Fruit fly (Drosophila melanogaster) whole organism, wandering third instar larva: ENCODE data around the gene CG7728.
A peak's percentile ranks its signal among the peaks of the same experiment; 100 is the strongest.

Experiments used
- Abd-B ChIP-seq: fragments of >200 bp; optimal IDR thresholded peaks from 2 replicates; lab custom pipeline; 2017; ENCODE audit warnings: missing biosample characterization, missing genetic modification characterization
- CrebA ChIP-seq: fragments of 200-800 bp; sonication (Bioruptor generic); optimal IDR thresholded peaks from 2 replicates; lab custom pipeline; 2016; ENCODE audit warnings: missing biosample characterization, mild to moderate bottlenecking, missing genetic modification characterization, borderline replicate concordance
- Dfd ChIP-seq: fragments of >200 bp; optimal IDR thresholded peaks from 2 replicates; lab custom pipeline; 2017; ENCODE audit warnings: missing biosample characterization, missing genetic modification characterization
- Dif ChIP-seq: fragments of 200-275, 200-300 bp; sonication (Bioruptor generic); optimal IDR thresholded peaks from 2 replicates; lab custom pipeline; 2018; ENCODE audit warnings: missing biosample characterization, missing genetic modification characterization; ENCODE audit not compliant: partially characterized antibody
- GATAd ChIP-seq: sonication (Bioruptor generic); optimal IDR thresholded peaks from 2 replicates; lab custom pipeline; 2016; ENCODE audit warnings: missing biosample characterization, missing genetic modification characterization
- HLH106 ChIP-seq: fragments of 200-800 bp; optimal IDR thresholded peaks from 3 replicates; lab custom pipeline; 2019; ENCODE audit warnings: missing biosample characterization, mild to moderate bottlenecking, missing genetic modification characterization, moderate library complexity
- Hr78 ChIP-seq: fragments of >200 bp; optimal IDR thresholded peaks from 2 replicates; lab custom pipeline; 2017; ENCODE audit warnings: missing biosample characterization, missing genetic modification characterization
- Myc ChIP-seq: fragments of >200 bp; optimal IDR thresholded peaks from 2 replicates; lab custom pipeline; 2017
- N ChIP-seq: fragments of >200 bp; optimal IDR thresholded peaks from 2 replicates; lab custom pipeline; 2018; ENCODE audit warnings: missing biosample characterization, missing external identifiers, missing genetic modification characterization
- OdsH ChIP-seq: fragments of 200-800 bp; sonication (Bioruptor generic); optimal IDR thresholded peaks from 2 replicates; lab custom pipeline; 2016; ENCODE audit warnings: missing biosample characterization, mild to moderate bottlenecking, missing genetic modification characterization
- Rel ChIP-seq, 2 experiments: fragments of 200-800 bp; sonication (Bioruptor generic) in 1 of 2; optimal IDR thresholded peaks; 2 replicates in 1 of 2; 3 replicates in 1 of 2; lab custom pipeline; 2016 to 2019; ENCODE audit warnings: mild to moderate bottlenecking in 2 of 2, missing biosample characterization in 2 of 2, missing genetic modification characterization in 2 of 2, moderate library complexity in 1 of 2
- Sp1 ChIP-seq: fragments of 200-800 bp; sonication (Bioruptor generic); optimal IDR thresholded peaks from 3 replicates; lab custom pipeline; 2019; ENCODE audit warnings: missing biosample characterization, mild to moderate bottlenecking, missing genetic modification characterization, moderate library complexity
- br ChIP-seq: fragments of 200-800 bp; sonication (Bioruptor generic); optimal IDR thresholded peaks from 2 replicates; lab custom pipeline; 2016; ENCODE audit warnings: missing biosample characterization, missing genetic modification characterization
- brk ChIP-seq: fragments of 200-800 bp; sonication (Bioruptor generic); optimal IDR thresholded peaks from 2 replicates; lab custom pipeline; 2016; ENCODE audit warnings: missing biosample characterization, mild to moderate bottlenecking, missing genetic modification characterization
- dl ChIP-seq, 2 experiments: fragments of 175-275, 200-275 bp in 1 of 2; fragments of 200-275 bp in 1 of 2; sonication (Bioruptor generic); optimal IDR thresholded peaks; lab custom pipeline; 2018; ENCODE audit warnings: mild to moderate bottlenecking in 2 of 2, missing biosample characterization in 2 of 2, missing genetic modification characterization in 2 of 2, moderate library complexity in 2 of 2; ENCODE audit not compliant: partially characterized antibody in 2 of 2, insufficient read depth in 1 of 2
- dmrt93B ChIP-seq: fragments of 200-800 bp; sonication (Bioruptor generic); optimal IDR thresholded peaks from 2 replicates; lab custom pipeline; 2018; ENCODE audit warnings: missing biosample characterization, mild to moderate bottlenecking, missing genetic modification characterization
- dsf ChIP-seq: sonication (Bioruptor generic); optimal IDR thresholded peaks from 2 replicates; lab custom pipeline; 2016; ENCODE audit warnings: missing biosample characterization, missing genetic modification characterization, borderline replicate concordance
- ey ChIP-seq: fragments of 200-800 bp; sonication (Bioruptor generic); optimal IDR thresholded peaks from 2 replicates; lab custom pipeline; 2016; ENCODE audit warnings: missing biosample characterization, missing genetic modification characterization
- foxo ChIP-seq, 2 experiments: fragments of 200-800 bp; sonication (Bioruptor generic); optimal IDR thresholded peaks; 2 replicates in 1 of 2; 3 replicates in 1 of 2; lab custom pipeline; 2016 to 2017; ENCODE audit warnings: missing biosample characterization in 2 of 2, missing genetic modification characterization in 2 of 2
- h ChIP-seq: fragments of 200-800 bp; sonication (Bioruptor generic); optimal IDR thresholded peaks from 3 replicates; lab custom pipeline; 2016; ENCODE audit warnings: missing biosample characterization, mild to moderate bottlenecking, missing genetic modification characterization
- jim ChIP-seq: fragments of 175-275, 200-325 bp; sonication (Bioruptor generic); optimal IDR thresholded peaks from 2 replicates; lab custom pipeline; 2016; ENCODE audit warnings: missing biosample characterization, mild to moderate bottlenecking, missing genetic modification characterization
- lola ChIP-seq: fragments of >200 bp; optimal IDR thresholded peaks from 2 replicates; lab custom pipeline; 2017; ENCODE audit warnings: missing biosample characterization, missing genetic modification characterization
- pan ChIP-seq: fragments of >200 bp; optimal IDR thresholded peaks from 2 replicates; lab custom pipeline; 2017
- psq ChIP-seq: fragments of 200-800 bp; sonication (Bioruptor generic); optimal IDR thresholded peaks from 3 replicates; lab custom pipeline; 2017; ENCODE audit warnings: missing biosample characterization, mild to moderate bottlenecking, missing genetic modification characterization, moderate library complexity
- rgr ChIP-seq: fragments of 200-800 bp; sonication (Bioruptor generic); optimal IDR thresholded peaks from 3 replicates; lab custom pipeline; 2016; ENCODE audit warnings: missing biosample characterization, mild to moderate bottlenecking, missing genetic modification characterization
- sage ChIP-seq: fragments of 200-800 bp; sonication (Bioruptor generic); optimal IDR thresholded peaks from 2 replicates; lab custom pipeline; 2016; ENCODE audit warnings: missing biosample characterization, mild to moderate bottlenecking, missing genetic modification characterization
- sv ChIP-seq: fragments of 200-800 bp; sonication (Bioruptor generic); optimal IDR thresholded peaks from 3 replicates; lab custom pipeline; 2016; ENCODE audit warnings: missing biosample characterization, missing genetic modification characterization
- tai ChIP-seq: sonication (Bioruptor generic); optimal IDR thresholded peaks from 2 replicates; lab custom pipeline; 2016; ENCODE audit warnings: missing biosample characterization, missing genetic modification characterization
- usp ChIP-seq: fragments of >200 bp; optimal IDR thresholded peaks from 2 replicates; lab custom pipeline; 2017; ENCODE audit warnings: missing biosample characterization, missing genetic modification characterization
- woc ChIP-seq: sonication (Bioruptor generic); optimal IDR thresholded peaks from 2 replicates; lab custom pipeline; 2016; ENCODE audit warnings: missing biosample characterization, mild to moderate bottlenecking, missing genetic modification characterization

The CG7728 gene

DNA sequence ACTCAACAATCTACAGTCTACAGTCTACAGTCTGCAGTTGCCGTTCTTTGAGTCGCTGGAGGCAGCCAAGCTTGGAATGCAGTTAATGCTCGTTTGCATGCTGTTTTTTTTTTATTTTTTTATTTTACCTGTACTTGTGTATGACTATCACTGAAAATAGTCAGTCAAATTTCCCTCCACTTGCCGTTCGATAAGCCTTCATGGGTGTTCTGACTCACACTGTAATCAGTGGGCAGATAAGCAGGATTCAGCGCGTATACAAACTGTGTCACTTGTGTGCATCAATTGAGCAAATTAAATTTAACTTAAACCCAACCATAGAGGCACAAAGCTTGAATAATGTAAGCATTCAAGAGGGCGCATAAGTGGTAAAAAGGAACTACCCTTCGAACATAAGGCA lies 39.0 kb upstream of the CG7728 start:
- no peak for TF ChIP-seq brk (GFP tag; lab: Kevin White, UChicago)
- no peak for TF ChIP-seq sv (GFP tag; lab: Kevin White, UChicago)
- TF ChIP-seq jim (GFP tag; lab: Kevin White, UChicago): no peak
- TF ChIP-seq Myc (lab: Kevin White, UChicago): no peak
- TF ChIP-seq Hr78 (GFP tag; lab: Kevin White, UChicago): no peak
- no peak for TF ChIP-seq woc (GFP tag; lab: Kevin White, UChicago)
- no peak for TF ChIP-seq rgr (GFP tag; lab: Kevin White, UChicago)
- no peak for TF ChIP-seq CrebA (GFP tag; lab: Kevin White, UChicago)
- TF ChIP-seq HLH106 (tag; lab: Kevin White, UChicago): no peak
- TF ChIP-seq Dif (GFP tag; lab: Kevin White, UChicago): no peak
- no peak for TF ChIP-seq GATAd (GFP tag; lab: Kevin White, UChicago)
- no peak for TF ChIP-seq dsf (GFP tag; lab: Kevin White, UChicago)
- no peak for TF ChIP-seq usp (GFP tag; lab: Kevin White, UChicago)
- no peak for TF ChIP-seq ey (GFP tag; lab: Kevin White, UChicago)
- TF ChIP-seq br (GFP tag; lab: Kevin White, UChicago): no peak
- no peak for TF ChIP-seq pan (lab: Kevin White, UChicago)
- no peak for TF ChIP-seq Dfd (GFP tag; lab: Kevin White, UChicago)

- TF ChIP-seq CrebA (GFP tag; lab: Kevin White, UChicago) (no peak), ey (GFP tag; lab: Kevin White, UChicago) (no peak), tai (GFP tag; lab: Kevin White, UChicago) (no peak), usp (GFP tag; lab: Kevin White, UChicago) (no peak), sage (GFP tag; lab: Kevin White, UChicago) (no peak), lola (GFP tag; lab: Kevin White, UChicago) (no peak), dmrt93B (no peak), dl (GFP tag; optimal IDR thresholded peaks at IDR 0.05; lab: Kevin White, UChicago; ENCODE audit: insufficient read depth in 1 of 2, partially characterized antibody in 2 of 2) (no peak), brk (GFP tag; lab: Kevin White, UChicago) (no peak), psq (GFP tag; lab: Kevin White, UChicago) (no peak), GATAd (GFP tag; lab: Kevin White, UChicago) (no peak), OdsH (GFP tag; lab: Kevin White, UChicago) (no peak)
These were observed 37.9 kb upstream of the CG7728 start for dm6 chr3L:16978406-16978805.

DNA sequence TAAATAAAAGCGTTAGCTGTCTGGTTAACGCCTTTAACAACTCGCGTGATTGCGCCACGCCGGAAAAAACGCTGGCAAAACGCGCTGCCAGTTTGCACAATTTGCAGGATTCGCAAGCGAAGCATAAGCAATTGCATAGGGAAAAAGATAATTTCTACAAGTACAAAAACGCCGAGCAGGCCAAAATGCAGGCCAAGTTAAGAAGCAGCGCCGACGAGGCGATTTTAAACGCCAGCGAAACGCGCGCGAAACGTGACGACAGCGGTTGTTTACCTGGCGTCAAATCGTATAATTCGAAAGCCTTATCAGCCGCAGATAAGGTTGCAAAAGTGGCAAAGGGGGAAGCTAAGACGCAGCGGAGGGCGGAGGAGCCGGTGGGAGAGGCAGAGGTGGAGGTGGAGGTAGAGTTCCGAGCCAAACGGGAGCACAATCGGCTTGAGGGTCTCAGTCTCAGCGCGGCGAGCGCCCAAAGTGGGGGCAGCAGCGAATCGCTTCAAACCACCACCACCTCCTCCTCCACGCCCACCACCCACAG lies 35.2 kb upstream of the CG7728 start:
- TF ChIP-seq Myc (lab: Kevin White, UChicago) (peak; percentile 81), Sp1 (peak; percentile 20), br (GFP tag; lab: Kevin White, UChicago) (peak; percentile 51), OdsH (GFP tag; lab: Kevin White, UChicago) (peak; percentile 3), rgr (GFP tag; lab: Kevin White, UChicago) (peak; percentile 12), foxo (GFP tag; optimal IDR thresholded peaks at IDR 0.05; lab: Kevin White, UChicago) (peak in 1 of 2 experiments; percentile 35), Rel (GFP tag; optimal IDR thresholded peaks at IDR 0.05; lab: Kevin White, UChicago) (no peak), Rel (tag; optimal IDR thresholded peaks at IDR 0.05; lab: Kevin White, UChicago) (peak; percentile 35), sv (GFP tag; lab: Kevin White, UChicago) (no peak), jim (GFP tag; lab: Kevin White, UChicago) (no peak), h (peak; percentile 73)
- TF ChIP-seq, all 38 proteins: peak for 8

- TF ChIP-seq Abd-B (GFP tag; lab: Kevin White, UChicago) (no peak), CrebA (GFP tag; lab: Kevin White, UChicago) (peak; percentile 66), Rel (GFP tag; optimal IDR thresholded peaks at IDR 0.05; lab: Kevin White, UChicago) (no peak), Rel (tag; optimal IDR thresholded peaks at IDR 0.05; lab: Kevin White, UChicago) (peak; percentile 71), N (GFP tag; lab: Kevin White, UChicago) (no peak), dmrt93B (no peak), h (peak; percentile 14), sage (GFP tag; lab: Kevin White, UChicago) (peak; percentile 20), psq (GFP tag; lab: Kevin White, UChicago) (no peak), rgr (GFP tag; lab: Kevin White, UChicago) (no peak)
These were observed 32.3 kb upstream of the CG7728 start for dm6 chr3L:16984042-16984441.
